Worm (Caenorhabditis elegans) whole organism, midembryonic: ENCODE measurements around the gene C34F6.5.
A peak's percentile ranks its signal among the peaks of the same experiment; 100 is the strongest.

ENCODE experiments used
- T22C8.4 ChIP-seq: fragments of 200-800 bp; sonication (Bioruptor generic); IDR thresholded peaks from 2 replicates; pipeline ENCODE4 v1.3.6; 2022; ENCODE audit warnings: missing genetic modification characterization, missing compliant biosample characterization
- cog-1 ChIP-seq: sonication (generic microtip); optimal IDR thresholded peaks from 2 replicates; lab custom pipeline; 2016; ENCODE audit warnings: missing genetic modification characterization, missing compliant biosample characterization
- flt-1 ChIP-seq: fragments of 200-800 bp; sonication (Bioruptor generic); IDR thresholded peaks from 2 replicates; pipeline ENCODE4 v1.3.6; 2022; ENCODE audit warnings: missing genetic modification characterization, missing compliant biosample characterization
- klf-2 ChIP-seq: fragments of 200-800 bp; sonication (Bioruptor generic); conservative IDR thresholded peaks from 2 replicates; pipeline ENCODE4 v1.3.6; 2022; ENCODE audit warnings: missing genetic modification reagents, missing genetic modification characterization, missing compliant biosample characterization
- med-1 ChIP-seq: sonication (generic microtip); optimal IDR thresholded peaks from 2 replicates; lab custom pipeline; 2017; ENCODE audit warnings: missing genetic modification characterization, mild to moderate bottlenecking, missing compliant biosample characterization, antibody characterized with exemption, missing genetic modification reagents; ENCODE audit not compliant: insufficient read depth
- ref-1 ChIP-seq: fragments of 200-800 bp; sonication (Bioruptor generic); conservative IDR thresholded peaks from 2 replicates; pipeline ENCODE4 v1.3.6; 2022; ENCODE audit warnings: missing genetic modification reagents, missing genetic modification characterization, missing compliant biosample characterization
- tab-1 ChIP-seq: fragments of 200-800 bp; sonication (Bioruptor generic); IDR thresholded peaks from 2 replicates; pipeline ENCODE4 v1.3.6; 2022; ENCODE audit warnings: missing genetic modification characterization, missing compliant biosample characterization
- ztf-23 ChIP-seq: fragments of 200-800 bp; sonication (Bioruptor generic); IDR thresholded peaks from 2 replicates; pipeline ENCODE4 v1.3.6; 2022; ENCODE audit warnings: missing genetic modification reagents, missing genetic modification characterization, missing compliant biosample characterization
- ztf-29 ChIP-seq: fragments of 200-800 bp; sonication (Bioruptor generic); IDR thresholded peaks from 2 replicates; pipeline ENCODE4 v1.3.6; 2022; ENCODE audit warnings: missing genetic modification reagents, missing genetic modification characterization, missing compliant biosample characterization

C34F6.5 gene

DNA sequence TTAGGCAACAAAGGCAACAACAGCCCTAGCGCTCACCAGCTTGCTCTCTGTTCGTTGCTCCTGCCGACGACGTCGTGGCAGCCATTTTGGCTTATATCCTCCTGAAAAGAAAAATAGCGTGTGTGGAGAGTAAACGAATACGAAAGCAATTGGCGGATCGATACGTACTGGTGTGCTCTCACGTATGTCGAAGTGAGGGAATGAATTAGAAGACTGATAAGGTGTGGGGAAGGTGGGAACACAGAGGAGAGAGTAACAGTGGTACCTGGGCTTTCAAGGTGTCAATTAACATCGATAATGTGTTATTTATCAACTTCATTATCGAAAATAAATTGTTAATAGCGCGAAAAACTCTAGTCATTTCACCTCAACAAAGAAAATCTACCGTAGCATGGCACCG, at the start of gene C34F6.5:
TSS of gene C34F6.5 (minus strand) at position 101 of the 400 bp plus-strand sequence.
- TF ChIP-seq ref-1 (GFP tag; lab: Robert Waterston, UW), result no peak
- no peak for TF ChIP-seq T22C8.4 (GFP tag; lab: Robert Waterston, UW)

DNA sequence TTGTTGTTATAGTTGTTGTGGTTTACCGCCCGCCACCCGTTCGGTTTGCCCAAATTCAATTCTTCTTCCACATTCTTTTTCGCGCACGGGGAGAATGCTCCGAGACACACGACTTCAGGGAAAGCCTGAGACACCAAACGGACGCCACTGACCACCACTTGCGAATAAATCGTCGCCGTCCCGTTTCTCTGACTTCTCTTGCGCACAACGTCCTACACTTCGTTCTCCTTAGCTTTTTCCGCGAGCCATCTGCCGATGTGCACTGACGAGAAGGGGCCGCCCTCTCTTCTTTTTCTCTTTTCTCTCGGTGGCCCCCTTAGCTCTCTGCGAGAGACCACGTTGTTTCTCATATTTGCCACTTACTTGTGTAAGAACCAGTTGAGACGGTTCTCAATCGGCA, 48.4 kb upstream of the C34F6.5 start, which contains the start of gene C03A3.1:
TSS of gene C03A3.1 (plus strand) at position 291 of the 400 bp plus-strand sequence.
- TF ChIP-seq T22C8.4 (GFP tag; lab: Robert Waterston, UW) (no peak), flt-1 (GFP tag; lab: Robert Waterston, UW) (no peak), ztf-23 (GFP tag; lab: Robert Waterston, UW) (no peak), ref-1 (GFP tag; lab: Robert Waterston, UW) (no peak), cog-1 (tag; lab: Kevin White, UChicago) (no peak), ztf-29 (GFP tag; lab: Robert Waterston, UW) (no peak), klf-2 (no peak), med-1 (no peak), tab-1 (GFP tag; lab: Robert Waterston, UW) (no peak)

DNA sequence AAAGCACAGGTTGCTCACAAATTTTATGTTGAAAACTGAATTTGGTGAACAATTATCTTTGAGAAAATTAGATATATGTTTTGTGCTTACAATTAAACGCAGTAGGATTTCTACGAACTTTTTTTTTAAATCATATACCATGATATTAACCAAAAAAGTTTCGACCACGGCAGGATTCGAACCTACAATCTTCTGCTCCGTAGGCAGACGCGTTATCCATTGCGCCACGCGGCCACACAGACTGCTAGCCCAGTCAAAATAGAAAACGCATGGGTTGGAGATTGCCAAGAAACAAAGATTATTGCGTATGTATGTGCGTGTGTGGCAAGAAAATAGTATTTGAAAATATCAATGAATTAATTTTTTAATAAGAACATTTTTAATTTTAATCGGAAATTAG, 43.7 kb upstream of the C34F6.5 start:
- TF ChIP-seq flt-1 (GFP tag; lab: Robert Waterston, UW) (peak; percentile 89), cog-1 (tag; lab: Kevin White, UChicago) (peak; percentile 45), tab-1 (GFP tag; lab: Robert Waterston, UW) (peak; percentile 73; the same call in 1 of the 2 replicates), T22C8.4 (GFP tag; lab: Robert Waterston, UW) (peak; percentile 27; the same call in 1 of the 2 replicates), ztf-23 (GFP tag; lab: Robert Waterston, UW) (peak; percentile 80), klf-2 (peak; percentile 44; the same call in 1 of the 2 replicates), med-1 (peak; percentile 23), ztf-29 (GFP tag; lab: Robert Waterston, UW) (0 out of 2 replicates have a peak, but pooled peaks have one; percentile 45), ref-1 (GFP tag; lab: Robert Waterston, UW) (peak; percentile 70)

ce11 chrX:11251928-11252327, 43.2 kb upstream of the C34F6.5 start:
- TF ChIP-seq ref-1 (GFP tag; lab: Robert Waterston, UW) (no peak), cog-1 (tag; lab: Kevin White, UChicago) (no peak), T22C8.4 (GFP tag; lab: Robert Waterston, UW) (no peak), klf-2 (no peak), ztf-23 (GFP tag; lab: Robert Waterston, UW) (no peak), med-1 (no peak), flt-1 (GFP tag; lab: Robert Waterston, UW) (no peak), tab-1 (GFP tag; lab: Robert Waterston, UW) (no peak), ztf-29 (GFP tag; lab: Robert Waterston, UW) (no peak)

DNA sequence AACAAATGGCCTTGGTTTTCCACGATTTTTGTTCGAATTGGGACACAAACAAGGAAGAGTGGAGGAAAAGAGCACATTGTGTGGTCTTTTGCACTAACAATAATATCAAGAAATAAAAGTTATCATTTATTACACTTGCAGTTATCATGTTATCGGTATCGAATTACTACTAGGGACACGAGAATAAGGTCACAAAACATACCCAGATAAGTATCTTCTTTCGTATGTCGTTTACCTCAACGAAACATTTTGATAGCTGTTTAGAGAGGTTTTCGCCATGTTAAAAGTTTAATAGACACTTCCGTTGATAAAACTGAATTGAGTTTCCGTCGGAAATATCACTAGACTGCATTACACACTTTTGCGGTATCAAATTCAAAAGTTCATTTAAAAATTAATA, 42.3 kb upstream of the C34F6.5 start:
- no peak for TF ChIP-seq flt-1 (GFP tag; lab: Robert Waterston, UW)
- TF ChIP-seq cog-1 (tag; lab: Kevin White, UChicago), result no peak
- no peak for TF ChIP-seq tab-1 (GFP tag; lab: Robert Waterston, UW)
- TF ChIP-seq ref-1 (GFP tag; lab: Robert Waterston, UW), result no peak
- no peak for TF ChIP-seq ztf-23 (GFP tag; lab: Robert Waterston, UW)
- TF ChIP-seq klf-2, result no peak
- TF ChIP-seq ztf-29 (GFP tag; lab: Robert Waterston, UW), result no peak
- no peak for TF ChIP-seq med-1
- no peak for TF ChIP-seq T22C8.4 (GFP tag; lab: Robert Waterston, UW)

DNA sequence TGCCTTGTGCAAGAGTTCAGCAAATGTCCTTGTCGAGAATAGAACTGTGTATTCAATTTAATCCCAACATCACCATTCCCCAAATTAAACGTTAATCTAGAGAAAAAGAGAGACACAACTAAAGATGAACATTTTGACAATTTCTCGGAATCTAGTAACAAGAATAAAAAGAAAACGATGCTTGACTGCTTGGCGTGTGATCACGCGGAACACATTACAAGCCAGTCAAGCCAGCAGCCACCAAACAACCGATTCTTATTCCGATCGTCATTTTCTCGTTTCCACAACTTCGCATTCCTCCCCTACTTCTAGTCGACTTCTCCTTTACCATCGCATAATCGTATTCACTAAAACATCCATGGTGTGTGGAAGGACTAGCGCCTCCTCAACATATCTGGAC, 40.7 kb upstream of the C34F6.5 start:
- TF ChIP-seq cog-1 (tag; lab: Kevin White, UChicago) (no peak), T22C8.4 (GFP tag; lab: Robert Waterston, UW) (no peak), klf-2 (no peak), ztf-23 (GFP tag; lab: Robert Waterston, UW) (no peak), med-1 (no peak), ztf-29 (GFP tag; lab: Robert Waterston, UW) (no peak), ref-1 (GFP tag; lab: Robert Waterston, UW) (no peak), flt-1 (GFP tag; lab: Robert Waterston, UW) (no peak), tab-1 (GFP tag; lab: Robert Waterston, UW) (no peak)

DNA sequence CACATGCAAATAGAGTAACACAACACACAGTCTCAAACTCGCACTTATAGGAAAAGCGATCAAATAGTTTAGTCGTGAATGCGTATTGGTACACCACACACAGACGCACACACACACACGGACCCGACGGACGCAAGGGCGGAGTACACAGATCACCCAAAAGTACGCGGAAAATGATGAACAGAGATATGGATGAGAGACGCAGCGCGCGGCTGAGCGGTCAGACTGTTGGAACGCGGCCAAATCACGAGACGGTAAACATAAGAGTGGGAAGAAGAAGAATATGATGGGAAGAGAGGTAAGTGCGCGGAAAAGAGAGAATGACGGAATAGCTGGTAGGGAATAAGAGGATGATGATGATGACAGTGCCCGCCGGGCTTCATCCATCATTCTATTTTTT, 39.4 kb upstream of the C34F6.5 start:
- no peak for TF ChIP-seq ztf-23 (GFP tag; lab: Robert Waterston, UW)
- no peak for TF ChIP-seq ztf-29 (GFP tag; lab: Robert Waterston, UW)
- TF ChIP-seq cog-1 (tag; lab: Kevin White, UChicago), result peak; percentile 2
- TF ChIP-seq med-1, result no peak
- TF ChIP-seq flt-1 (GFP tag; lab: Robert Waterston, UW), result peak; percentile 37; the same call in 1 of the 2 replicates

- 0 out of 2 replicates have a peak, but pooled peaks have one; percentile 41 for TF ChIP-seq ztf-23 (GFP tag; lab: Robert Waterston, UW)
- TF ChIP-seq flt-1 (GFP tag; lab: Robert Waterston, UW), result no peak
Measured at ce11 chrX:11245056-11245455, 36.4 kb upstream of the C34F6.5 start.

ce11 chrX:11243604-11244003, 34.9 kb upstream of the C34F6.5 start:
- TF ChIP-seq ztf-23 (GFP tag; lab: Robert Waterston, UW) (no peak), flt-1 (GFP tag; lab: Robert Waterston, UW) (no peak), med-1 (no peak), tab-1 (GFP tag; lab: Robert Waterston, UW) (no peak), T22C8.4 (GFP tag; lab: Robert Waterston, UW) (no peak), cog-1 (tag; lab: Kevin White, UChicago) (no peak), klf-2 (no peak), ztf-29 (GFP tag; lab: Robert Waterston, UW) (no peak)

ce11 chrX:11241479-11241878, 32.8 kb upstream of the C34F6.5 start:
- TF ChIP-seq flt-1 (GFP tag; lab: Robert Waterston, UW), result no peak
- no peak for TF ChIP-seq ztf-23 (GFP tag; lab: Robert Waterston, UW)
- TF ChIP-seq med-1, result no peak
- TF ChIP-seq T22C8.4 (GFP tag; lab: Robert Waterston, UW), result no peak
- no peak for TF ChIP-seq tab-1 (GFP tag; lab: Robert Waterston, UW)
- no peak for TF ChIP-seq cog-1 (tag; lab: Kevin White, UChicago)
- TF ChIP-seq ref-1 (GFP tag; lab: Robert Waterston, UW), result no peak
- TF ChIP-seq ztf-29 (GFP tag; lab: Robert Waterston, UW), result no peak
- TF ChIP-seq klf-2, result no peak
